Worm (Caenorhabditis elegans) whole organism, early embryonic: ENCODE data around the gene txdc-12.2.
"Not testable (repeated sequence)": the region's sequence is repeated elsewhere in the genome, so short reads cannot be mapped to it uniquely, and the experiment has no call there.

Source experiments
- B0310.2 ChIP-seq: sonication (generic microtip); optimal IDR thresholded peaks from 2 replicates; lab custom pipeline; 2016; ENCODE audit warnings: mild to moderate bottlenecking, missing genetic modification characterization, missing compliant biosample characterization
- F13C5.2 ChIP-seq: sonication (generic microtip); optimal IDR thresholded peaks from 2 replicates; lab custom pipeline; 2017; ENCODE audit warnings: mild to moderate bottlenecking, missing genetic modification characterization, inconsistent platforms, missing compliant biosample characterization
- aly-1 ChIP-seq: sonication (generic microtip); optimal IDR thresholded peaks from 2 replicates; lab custom pipeline; 2016; ENCODE audit warnings: missing genetic modification characterization, missing compliant biosample characterization
- ama-1 ChIP-seq: fragments of 150-350 bp; optimal IDR thresholded peaks from 2 replicates; lab custom pipeline; 2014
- ceh-36 ChIP-seq: sonication (generic microtip); optimal IDR thresholded peaks from 2 replicates; lab custom pipeline; 2016; ENCODE audit warnings: missing genetic modification characterization, inconsistent platforms, missing compliant biosample characterization
- flt-1 ChIP-seq: fragments of 200-800 bp; sonication (Bioruptor generic); IDR thresholded peaks from 2 replicates; pipeline ENCODE4 v1.3.6; 2022; ENCODE audit warnings: missing genetic modification characterization, missing compliant biosample characterization
- hmg-4 ChIP-seq: fragments of 200-800 bp; sonication (Bioruptor generic); optimal IDR thresholded peaks from 2 replicates; lab custom pipeline; 2018; ENCODE audit warnings: mild to moderate bottlenecking, missing genetic modification characterization, missing compliant biosample characterization
- scrt-1 ChIP-seq: fragments of 200-800 bp; sonication (Bioruptor generic); IDR thresholded peaks from 2 replicates; pipeline ENCODE4 v1.3.6; 2022; ENCODE audit warnings: missing genetic modification characterization, missing compliant biosample characterization
- sea-1 ChIP-seq: fragments of 200-800 bp; sonication (Bioruptor generic); conservative IDR thresholded peaks from 2 replicates; pipeline ENCODE4 v1.3.6; 2022; ENCODE audit warnings: missing genetic modification characterization, missing compliant biosample characterization
- tbx-37 ChIP-seq: fragments of 200-800 bp; sonication (Bioruptor generic); conservative IDR thresholded peaks from 2 replicates; pipeline ENCODE4 v1.3.6; 2022; ENCODE audit warnings: missing genetic modification reagents, missing genetic modification characterization, missing compliant biosample characterization
- tra-4 ChIP-seq: sonication (generic microtip); optimal IDR thresholded peaks from 2 replicates; lab custom pipeline; 2017; ENCODE audit warnings: missing genetic modification characterization, missing compliant biosample characterization

ce11 chrX:2026342-2026741 is 47.9 kb upstream of the txdc-12.2 start, which contains the start of gene Y102A11A.2:
- TF ChIP-seq sea-1 (GFP tag; lab: Robert Waterston, UW); F13C5.2 (tag; lab: Kevin White, UChicago); ama-1; hmg-4 (GFP tag; lab: Kevin White, UChicago); flt-1 (GFP tag; lab: Robert Waterston, UW); B0310.2 (tag; lab: Kevin White, UChicago); tra-4 (tag; lab: Kevin White, UChicago); scrt-1 (GFP tag; lab: Robert Waterston, UW); aly-1 (tag; lab: Kevin White, UChicago); ceh-36; tbx-37 (GFP tag; lab: Robert Waterston, UW): not testable (repeated sequence)
